Worm (Caenorhabditis elegans) whole organism, late embryonic: ENCODE data around the gene E01G4.5.
A peak's percentile ranks its signal among the peaks of the same experiment; 100 is the strongest.

Source experiments
- C08G9.2 ChIP-seq: sonication (generic microtip); optimal IDR thresholded peaks from 2 replicates; lab custom pipeline; 2016; ENCODE audit warnings: mild to moderate bottlenecking, missing genetic modification characterization, moderate library complexity, missing compliant biosample characterization
- C38D4.7 ChIP-seq: fragments of 200-800 bp; sonication (Bioruptor generic); optimal IDR thresholded peaks from 2 replicates; lab custom pipeline; 2018; ENCODE audit warnings: mild to moderate bottlenecking, missing genetic modification characterization, moderate library complexity, missing compliant biosample characterization
- F13H6.1 ChIP-seq: sonication (generic microtip); optimal IDR thresholded peaks from 2 replicates; lab custom pipeline; 2016; ENCODE audit warnings: missing genetic modification characterization, missing compliant biosample characterization
- Y22D7AL.16 ChIP-seq: sonication (generic microtip); optimal IDR thresholded peaks from 2 replicates; lab custom pipeline; 2016; ENCODE audit warnings: missing genetic modification characterization, missing compliant biosample characterization
- ahr-1 ChIP-seq: sonication (generic microtip); optimal IDR thresholded peaks from 2 replicates; lab custom pipeline; 2016; ENCODE audit warnings: missing genetic modification characterization, missing compliant biosample characterization
- ama-1 ChIP-seq: fragments of 150-350 bp; optimal IDR thresholded peaks from 2 replicates; lab custom pipeline; 2014
- ceh-14 ChIP-seq: sonication (generic microtip); optimal IDR thresholded peaks from 2 replicates; lab custom pipeline; 2016; ENCODE audit warnings: missing genotype, missing genetic modification characterization, missing compliant biosample characterization
- ceh-18 ChIP-seq: sonication (generic microtip); optimal IDR thresholded peaks from 2 replicates; lab custom pipeline; 2016; ENCODE audit warnings: missing genetic modification characterization, missing compliant biosample characterization
- ceh-2 ChIP-seq: sonication (generic microtip); optimal IDR thresholded peaks from 2 replicates; lab custom pipeline; 2016; ENCODE audit warnings: missing genotype, missing genetic modification characterization, missing compliant biosample characterization
- ceh-30 ChIP-seq: fragments of 150-350 bp; optimal IDR thresholded peaks from 2 replicates; lab custom pipeline; 2014; ENCODE audit warnings: missing biosample characterization, missing genetic modification characterization
- ceh-34 ChIP-seq: sonication (generic microtip); optimal IDR thresholded peaks from 2 replicates; lab custom pipeline; 2016; ENCODE audit warnings: mild to moderate bottlenecking, missing genetic modification characterization, missing compliant biosample characterization
- ceh-6 ChIP-seq: fragments of 200-800 bp; sonication (Bioruptor generic); optimal IDR thresholded peaks from 2 replicates; lab custom pipeline; 2018; ENCODE audit warnings: mild to moderate bottlenecking, missing genetic modification characterization, missing compliant biosample characterization
- ceh-9 ChIP-seq: sonication (generic microtip); optimal IDR thresholded peaks from 2 replicates; lab custom pipeline; 2016; ENCODE audit warnings: mild to moderate bottlenecking, missing genetic modification characterization, inconsistent platforms, missing compliant biosample characterization
- dmd-4 ChIP-seq: sonication (generic microtip); optimal IDR thresholded peaks from 2 replicates; lab custom pipeline; 2016; ENCODE audit warnings: borderline replicate concordance, missing genetic modification characterization, missing compliant biosample characterization
- dve-1 ChIP-seq: sonication (generic microtip); optimal IDR thresholded peaks from 2 replicates; lab custom pipeline; 2017; ENCODE audit warnings: antibody characterized with exemption, mild to moderate bottlenecking, missing genetic modification characterization, missing compliant biosample characterization
- elt-2 ChIP-seq: sonication (generic microtip); optimal IDR thresholded peaks from 2 replicates; lab custom pipeline; 2016; ENCODE audit warnings: missing genetic modification reagents, missing genetic modification characterization, missing compliant biosample characterization
- elt-4 ChIP-seq: sonication (generic microtip); optimal IDR thresholded peaks from 2 replicates; lab custom pipeline; 2016; ENCODE audit warnings: missing genetic modification characterization, missing compliant biosample characterization
- ets-4 ChIP-seq: sonication (generic microtip); optimal IDR thresholded peaks from 2 replicates; lab custom pipeline; 2016; ENCODE audit warnings: missing genetic modification characterization, missing compliant biosample characterization
- eyg-1 ChIP-seq: sonication (generic microtip); optimal IDR thresholded peaks from 2 replicates; lab custom pipeline; 2016; ENCODE audit warnings: missing genotype, missing genetic modification characterization, missing compliant biosample characterization
- fax-1 ChIP-seq: sonication (generic microtip); optimal IDR thresholded peaks from 2 replicates; lab custom pipeline; 2016; ENCODE audit warnings: missing genotype, missing genetic modification characterization, missing compliant biosample characterization
- fkh-6 ChIP-seq: sonication (generic microtip); optimal IDR thresholded peaks from 2 replicates; lab custom pipeline; 2016; ENCODE audit warnings: missing genetic modification characterization, missing compliant biosample characterization
- hlh-13 ChIP-seq: fragments of 200-800 bp; sonication (Bioruptor generic); optimal IDR thresholded peaks from 2 replicates; lab custom pipeline; 2018; ENCODE audit warnings: mild to moderate bottlenecking, missing genetic modification characterization, missing compliant biosample characterization
- hlh-30 ChIP-seq: sonication (generic microtip); optimal IDR thresholded peaks from 2 replicates; lab custom pipeline; 2017; ENCODE audit warnings: antibody characterized with exemption, missing genetic modification characterization, missing compliant biosample characterization; ENCODE audit not compliant: insufficient read depth
- hlh-8 ChIP-seq: sonication (generic microtip); optimal IDR thresholded peaks from 2 replicates; lab custom pipeline; 2016; ENCODE audit warnings: missing genotype, missing genetic modification characterization, missing compliant biosample characterization
- lim-6 ChIP-seq: sonication (generic microtip); optimal IDR thresholded peaks from 2 replicates; lab custom pipeline; 2016; ENCODE audit warnings: missing genetic modification characterization, missing compliant biosample characterization
- lin-11 ChIP-seq: fragments of 200-800 bp; sonication (Bioruptor generic); optimal IDR thresholded peaks from 2 replicates; lab custom pipeline; 2018; ENCODE audit warnings: mild to moderate bottlenecking, missing genetic modification characterization, missing compliant biosample characterization
- madf-2 ChIP-seq: sonication (generic microtip); optimal IDR thresholded peaks from 2 replicates; lab custom pipeline; 2017; ENCODE audit warnings: missing genetic modification characterization, missing compliant biosample characterization
- nfya-1 ChIP-seq: sonication (generic microtip); optimal IDR thresholded peaks from 2 replicates; lab custom pipeline; 2017; ENCODE audit warnings: missing genetic modification characterization, mild to moderate bottlenecking, missing compliant biosample characterization, antibody characterized with exemption, moderate library complexity
- nhr-11 ChIP-seq: fragments of 150-350 bp; optimal IDR thresholded peaks from 2 replicates; lab custom pipeline; 2014; ENCODE audit warnings: missing biosample characterization, missing genetic modification characterization
- odd-2 ChIP-seq: sonication (generic microtip); optimal IDR thresholded peaks from 2 replicates; lab custom pipeline; 2017; ENCODE audit warnings: antibody characterized with exemption, mild to moderate bottlenecking, missing genetic modification characterization, missing compliant biosample characterization
- pat-9 ChIP-seq: fragments of 200-800 bp; sonication (Bioruptor generic); optimal IDR thresholded peaks from 2 replicates; lab custom pipeline; 2018; ENCODE audit warnings: mild to moderate bottlenecking, missing genetic modification characterization, moderate library complexity, missing compliant biosample characterization
- pax-1 ChIP-seq: fragments of 150-350 bp; optimal IDR thresholded peaks from 2 replicates; lab custom pipeline; 2014; ENCODE audit warnings: missing biosample characterization, missing genetic modification characterization
- pha-2 ChIP-seq: sonication (generic microtip); optimal IDR thresholded peaks from 2 replicates; lab custom pipeline; 2017; ENCODE audit warnings: mild to moderate bottlenecking, missing genetic modification characterization, missing compliant biosample characterization
- pha-4 ChIP-seq: fragments of 150-350 bp; optimal IDR thresholded peaks from 2 replicates; lab custom pipeline; 2018; ENCODE audit warnings: missing biosample characterization, missing genetic modification reagents, missing genetic modification characterization
- pqm-1 ChIP-seq: sonication (generic microtip); optimal IDR thresholded peaks from 2 replicates; lab custom pipeline; 2016; ENCODE audit warnings: missing genetic modification characterization, missing compliant biosample characterization
- pros-1 ChIP-seq: fragments of 150-350 bp; optimal IDR thresholded peaks from 2 replicates; lab custom pipeline; 2014; ENCODE audit warnings: missing biosample characterization, missing genetic modification reagents, missing genetic modification characterization
- ref-2 ChIP-seq: sonication (generic microtip); optimal IDR thresholded peaks from 2 replicates; lab custom pipeline; 2016; ENCODE audit warnings: missing genetic modification characterization, missing compliant biosample characterization
- rnt-1 ChIP-seq: sonication (generic microtip); optimal IDR thresholded peaks from 2 replicates; lab custom pipeline; 2016; ENCODE audit warnings: missing genetic modification characterization, missing compliant biosample characterization
- sox-2 ChIP-seq: fragments of 200-800 bp; sonication (Bioruptor generic); IDR thresholded peaks from 2 replicates; pipeline ENCODE4 v1.3.6; 2022; ENCODE audit warnings: missing genetic modification reagents, missing genetic modification characterization, missing compliant biosample characterization
- tbx-2 ChIP-seq: sonication (generic microtip); optimal IDR thresholded peaks from 2 replicates; lab custom pipeline; 2016; ENCODE audit warnings: missing genetic modification characterization, missing compliant biosample characterization
- tbx-7 ChIP-seq: sonication (generic microtip); optimal IDR thresholded peaks from 2 replicates; lab custom pipeline; 2016; ENCODE audit warnings: missing genotype, missing genetic modification characterization, missing compliant biosample characterization
- unc-42 ChIP-seq: sonication (generic microtip); optimal IDR thresholded peaks from 2 replicates; lab custom pipeline; 2016; ENCODE audit warnings: missing genotype, missing genetic modification characterization, missing compliant biosample characterization
- unc-55 ChIP-seq: sonication (generic microtip); optimal IDR thresholded peaks from 2 replicates; lab custom pipeline; 2017; ENCODE audit warnings: missing biosample characterization, missing genetic modification reagents, missing genetic modification characterization
- ztf-16 ChIP-seq: sonication (generic microtip); optimal IDR thresholded peaks from 2 replicates; lab custom pipeline; 2017; ENCODE audit warnings: missing genetic modification characterization, missing compliant biosample characterization

The E01G4.5 gene

DNA sequence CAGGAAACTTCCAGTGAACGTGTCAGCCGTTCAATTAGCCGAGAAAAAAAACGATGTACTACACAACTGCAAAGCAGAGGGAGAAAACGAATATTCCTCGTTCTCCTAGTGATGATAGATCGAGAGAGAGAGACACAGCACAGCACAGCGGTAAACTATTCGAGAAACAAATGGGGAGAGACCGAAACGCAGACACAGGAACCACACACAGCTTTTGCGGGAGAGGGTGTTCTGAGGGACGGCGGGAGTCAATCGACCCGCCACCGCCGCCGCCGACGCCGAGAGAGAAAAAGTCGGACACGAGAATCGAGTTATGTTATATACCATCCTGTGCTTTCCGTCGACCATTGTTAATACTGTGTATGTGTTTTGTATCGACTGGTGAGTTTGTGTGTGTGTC, 15.6 kb upstream of the E01G4.5 start (continued):
- TF ChIP-seq dve-1 (tag; lab: Kevin White, UChicago): no peak
- no peak for TF ChIP-seq ceh-6
- TF ChIP-seq lin-11: no peak
- no peak for TF ChIP-seq pqm-1
- TF ChIP-seq hlh-30 (tag; lab: Kevin White, UChicago): no peak

DNA sequence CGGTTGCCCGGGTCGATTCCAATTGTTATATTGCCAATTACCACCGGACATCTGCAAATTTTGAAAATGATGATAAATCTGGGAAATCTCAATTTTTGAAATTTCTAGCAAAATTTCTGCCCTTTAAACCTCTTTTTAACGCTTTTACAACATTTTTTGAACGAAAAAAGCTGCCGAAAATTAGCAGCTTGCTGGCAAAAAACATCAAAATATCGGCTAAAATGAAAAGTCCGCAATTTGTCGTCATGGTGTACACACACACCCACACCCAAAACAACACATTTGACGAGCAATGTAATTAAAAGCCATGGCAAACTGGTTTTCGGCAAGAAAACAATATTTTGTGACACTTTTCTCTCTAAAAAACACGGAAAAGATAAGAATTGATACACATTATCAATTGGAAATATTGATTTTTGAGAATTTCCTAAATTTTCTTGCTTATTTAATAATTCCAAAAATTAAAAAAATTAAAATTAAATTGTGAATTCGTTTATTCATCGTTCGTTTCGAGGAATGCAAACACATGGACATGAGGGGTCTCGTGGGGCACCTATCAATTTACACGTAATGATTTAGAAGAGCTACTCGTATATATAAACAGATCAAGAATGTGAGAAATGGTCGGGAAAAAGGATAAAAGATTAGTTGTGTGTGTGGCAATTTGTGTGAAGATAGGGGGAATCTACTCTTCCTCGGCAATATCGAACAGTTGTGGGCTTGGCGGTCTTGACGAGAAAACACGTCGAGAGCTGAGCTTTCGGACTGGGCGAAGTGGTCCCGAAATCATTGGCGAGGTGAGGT, 11.4 kb upstream of the E01G4.5 start, which contains the start of gene pqn-27:
Gene pqn-27, minus strand, starts transcription at position 51 of the 804 bp plus-strand sequence.
- TF ChIP-seq ceh-30 (peak; percentile 19), elt-2 (tag; lab: Kevin White, UChicago) (peak; percentile 41), dve-1 (tag; lab: Kevin White, UChicago) (peak; percentile 18), hlh-13 (GFP tag; lab: Kevin White, UChicago) (no peak), ref-2 (tag; lab: Kevin White, UChicago) (no peak), madf-2 (tag; lab: Kevin White, UChicago) (no peak), ceh-2 (tag; lab: Kevin White, UChicago) (no peak), nfya-1 (peak; percentile 37), lin-11 (no peak), pax-1 (tag; lab: Kevin White, UChicago) (peak; percentile 47), ceh-18 (tag; lab: Kevin White, UChicago) (no peak), pha-4 (tag; lab: Kevin White, UChicago) (no peak), pros-1 (tag; lab: Kevin White, UChicago) (no peak), ama-1 (lab: Kevin White, UChicago) (peak; percentile 84), unc-42 (tag; lab: Kevin White, UChicago) (peak; percentile 30)

DNA sequence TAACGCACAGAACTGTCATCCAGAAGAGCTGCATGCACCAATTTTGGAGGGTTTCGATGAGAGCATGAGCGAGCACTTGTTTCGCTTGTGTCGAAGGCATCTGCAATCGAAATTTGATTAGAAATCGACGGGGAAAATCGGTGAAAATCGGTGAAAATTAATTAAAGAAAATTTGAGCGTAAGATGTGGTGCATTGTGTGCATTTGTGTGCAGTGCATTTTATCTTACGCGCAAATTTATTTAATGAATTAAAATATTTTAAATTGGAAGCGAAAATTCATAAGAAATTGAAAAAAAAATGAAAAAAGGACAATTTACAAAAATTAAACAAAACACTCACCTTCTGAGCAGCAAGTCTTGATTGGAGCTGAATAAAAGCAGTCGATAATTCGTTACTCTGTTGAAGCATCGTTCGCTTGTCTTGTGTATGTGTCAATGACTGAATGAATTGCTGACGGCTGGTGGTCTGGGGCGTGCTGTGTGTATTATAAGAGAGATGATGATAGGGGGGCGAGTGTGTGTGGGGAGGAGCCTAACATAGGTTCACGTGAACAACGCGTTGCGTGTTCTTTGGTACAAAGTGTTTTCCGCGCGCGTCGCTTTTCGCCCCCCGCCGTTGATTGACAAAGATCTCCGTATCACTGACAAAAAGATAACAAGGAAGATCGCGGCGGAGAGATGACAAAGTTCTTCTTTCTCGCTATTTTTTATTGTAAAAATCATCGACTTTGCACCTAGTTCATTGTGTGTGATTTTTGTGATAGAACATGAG, 10.4 kb upstream of the E01G4.5 start:
- no peak for TF ChIP-seq madf-2 (tag; lab: Kevin White, UChicago)
- no peak for TF ChIP-seq fkh-6
- TF ChIP-seq ama-1 (lab: Kevin White, UChicago): peak; percentile 81
- TF ChIP-seq hlh-8: no peak
- no peak for TF ChIP-seq odd-2 (tag; lab: Kevin White, UChicago)
- TF ChIP-seq rnt-1 (tag; lab: Kevin White, UChicago): peak; percentile 75
- TF ChIP-seq ceh-18 (tag; lab: Kevin White, UChicago): peak; percentile 87
- no peak for TF ChIP-seq C08G9.2 (tag; lab: Kevin White, UChicago)
- no peak for TF ChIP-seq nhr-11 (tag; lab: Kevin White, UChicago)
- TF ChIP-seq tbx-2 (tag; lab: Kevin White, UChicago): peak; percentile 66
- TF ChIP-seq dve-1 (tag; lab: Kevin White, UChicago): no peak
- no peak for TF ChIP-seq pha-2 (tag; lab: Kevin White, UChicago)
- peak; percentile 77 for TF ChIP-seq elt-2 (tag; lab: Kevin White, UChicago)
- no peak for TF ChIP-seq pros-1 (tag; lab: Kevin White, UChicago)
- no peak for TF ChIP-seq fax-1 (tag; lab: Kevin White, UChicago)
- TF ChIP-seq nfya-1: peak; percentile 61
- no peak for TF ChIP-seq Y22D7AL.16 (tag; lab: Kevin White, UChicago)
- no peak for TF ChIP-seq dmd-4 (tag; lab: Kevin White, UChicago)
- TF ChIP-seq lim-6 (tag; lab: Kevin White, UChicago): no peak
- TF ChIP-seq unc-55: peak; percentile 97
- TF ChIP-seq tbx-7 (tag; lab: Kevin White, UChicago): no peak
- TF ChIP-seq pha-4 (tag; lab: Kevin White, UChicago): no peak
- no peak for TF ChIP-seq ceh-30
- peak; percentile 4 for TF ChIP-seq F13H6.1
- TF ChIP-seq C38D4.7: no peak
- TF ChIP-seq ztf-16 (tag; lab: Kevin White, UChicago): peak; percentile 29
- TF ChIP-seq pqm-1: peak; percentile 37
- TF ChIP-seq elt-4 (tag; lab: Kevin White, UChicago): no peak
- TF ChIP-seq hlh-30 (tag; lab: Kevin White, UChicago): peak; percentile 53
- TF ChIP-seq ceh-34: peak; percentile 5
- no peak for TF ChIP-seq sox-2 (GFP tag; lab: Robert Waterston, UW)
- no peak for TF ChIP-seq ets-4 (tag; lab: Kevin White, UChicago)
- TF ChIP-seq ceh-9 (tag; lab: Kevin White, UChicago): no peak
- no peak for TF ChIP-seq eyg-1 (tag; lab: Kevin White, UChicago)
- TF ChIP-seq pat-9 (tag; lab: Kevin White, UChicago): peak; percentile 1
- no peak for TF ChIP-seq ceh-14 (tag; lab: Kevin White, UChicago)
- no peak for TF ChIP-seq ahr-1
